Fruit fly (Drosophila melanogaster) whole organism, embryonic: ENCODE results near the gene NC2beta.

Experiments used
- B-H1 ChIP-seq: fragments of 200-800 bp; sonication (Bioruptor generic); IDR thresholded peaks from 3 replicates; pipeline ENCODE4 v1.3.6; 2022; ENCODE audit warnings: missing biosample characterization, missing genetic modification characterization
- CG10366 ChIP-seq: fragments of 200-800 bp; sonication (Bioruptor generic); IDR thresholded peaks from 2 replicates; pipeline ENCODE4 v1.3.6; 2022; ENCODE audit warnings: missing biosample characterization, missing genetic modification characterization
- CG1233 ChIP-seq: fragments of 200-800 bp; sonication (Bioruptor generic); optimal IDR thresholded peaks from 4 replicates; lab custom pipeline; 2018; ENCODE audit warnings: missing biosample characterization, mild to moderate bottlenecking, missing genetic modification characterization
- CG13624 ChIP-seq: fragments of 200-800 bp; sonication (Bioruptor generic); optimal IDR thresholded peaks from 2 replicates; lab custom pipeline; 2016; ENCODE audit warnings: missing biosample characterization, missing genetic modification characterization
- CG13894 ChIP-seq: fragments of 200-800 bp; sonication (Bioruptor generic); optimal IDR thresholded peaks from 3 replicates; lab custom pipeline; 2018; ENCODE audit warnings: missing biosample characterization, mild to moderate bottlenecking, missing genetic modification characterization, moderate library complexity
- CG1647 ChIP-seq: fragments of 200-800 bp; sonication (Bioruptor generic); optimal IDR thresholded peaks from 3 replicates; lab custom pipeline; 2016; ENCODE audit warnings: missing biosample characterization, missing genetic modification characterization
- CG17359 ChIP-seq: fragments of 200-800 bp; sonication (Bioruptor generic); optimal IDR thresholded peaks from 3 replicates; lab custom pipeline; 2018; ENCODE audit warnings: missing biosample characterization, mild to moderate bottlenecking, missing genetic modification characterization, moderate library complexity
- CG17385 ChIP-seq: fragments of 200-800 bp; sonication (Bioruptor generic); optimal IDR thresholded peaks from 3 replicates; lab custom pipeline; 2018; ENCODE audit warnings: missing biosample characterization, mild to moderate bottlenecking, missing genetic modification characterization
- CG1832 ChIP-seq: fragments of 200-800 bp; sonication (Bioruptor generic); optimal IDR thresholded peaks from 2 replicates; lab custom pipeline; 2017; ENCODE audit warnings: missing biosample characterization, mild to moderate bottlenecking, missing genetic modification characterization, inconsistent platforms
- CG2875 ChIP-seq: fragments of 200-800 bp; sonication (Bioruptor generic); optimal IDR thresholded peaks from 2 replicates; lab custom pipeline; 2017; ENCODE audit warnings: missing biosample characterization, mild to moderate bottlenecking, missing genetic modification characterization, missing genetic modification reagents
- CG31388 ChIP-seq: fragments of 200-800 bp; sonication (Bioruptor generic); optimal IDR thresholded peaks from 2 replicates; lab custom pipeline; 2016; ENCODE audit warnings: missing biosample characterization, missing genetic modification characterization
- CG33557 ChIP-seq: fragments of 200-800 bp; sonication (Bioruptor generic); optimal IDR thresholded peaks from 2 replicates; lab custom pipeline; 2019; ENCODE audit warnings: missing biosample characterization, mild to moderate bottlenecking, missing genetic modification characterization, moderate library complexity
- CG4617 ChIP-seq: fragments of 200-800 bp; sonication (Bioruptor generic); optimal IDR thresholded peaks from 3 replicates; lab custom pipeline; 2016; ENCODE audit warnings: missing biosample characterization, missing genetic modification characterization, borderline replicate concordance
- CG5180 ChIP-seq: fragments of 200-800 bp; sonication (Bioruptor generic); optimal IDR thresholded peaks from 3 replicates; lab custom pipeline; 2017; ENCODE audit warnings: missing biosample characterization, missing genetic modification characterization, mild to moderate bottlenecking, moderate library complexity, missing genetic modification reagents
- CG7271 ChIP-seq: fragments of 200-800 bp; sonication (Bioruptor generic); optimal IDR thresholded peaks from 2 replicates; lab custom pipeline; 2018; ENCODE audit warnings: missing biosample characterization, mild to moderate bottlenecking, missing genetic modification characterization, moderate library complexity
- Dad ChIP-seq: fragments of 200-800 bp; sonication (Bioruptor generic); optimal IDR thresholded peaks from 3 replicates; lab custom pipeline; 2016; ENCODE audit warnings: missing biosample characterization, missing genetic modification characterization
- Deaf1 ChIP-seq: fragments of 200-800 bp; optimal IDR thresholded peaks from 3 replicates; lab custom pipeline; 2019; ENCODE audit warnings: missing biosample characterization, mild to moderate bottlenecking, missing genetic modification characterization, moderate library complexity
- Ets65A ChIP-seq: fragments of 200-800 bp; sonication (Bioruptor generic); peaks from one replicate; lab custom pipeline; 2016; ENCODE audit warnings: missing biosample characterization, missing genetic modification characterization
- Hmr ChIP-seq: fragments of 200-800 bp; sonication (Bioruptor generic); optimal IDR thresholded peaks from 3 replicates; lab custom pipeline; 2017; ENCODE audit warnings: mild to moderate bottlenecking, missing biosample characterization, missing genetic modification reagents, missing genetic modification characterization
- Hr51 ChIP-seq, 2 experiments: fragments of 200-800 bp; sonication (Bioruptor generic); optimal IDR thresholded peaks; 2 replicates in 1 of 2; 3 replicates in 1 of 2; lab custom pipeline; 2016 to 2018; ENCODE audit warnings: missing biosample characterization in 2 of 2, missing genetic modification characterization in 2 of 2, mild to moderate bottlenecking in 1 of 2, moderate library complexity in 1 of 2
- Lhr ChIP-seq: fragments of 200-800 bp; sonication (Bioruptor generic); optimal IDR thresholded peaks from 3 replicates; lab custom pipeline; 2017; ENCODE audit warnings: mild to moderate bottlenecking, missing biosample characterization, missing genetic modification reagents, missing genetic modification characterization
- NC2α ChIP-seq: fragments of 200-800 bp; sonication (Bioruptor generic); optimal IDR thresholded peaks from 2 replicates; lab custom pipeline; 2016; ENCODE audit warnings: missing biosample characterization, missing genetic modification characterization
- Pdp1 ChIP-seq, 2 experiments: fragments of 200-800 bp; sonication (Bioruptor generic); optimal IDR thresholded peaks; 3 replicates each; lab custom pipeline; 2016; ENCODE audit warnings: missing biosample characterization in 2 of 2, missing genetic modification characterization in 2 of 2, mild to moderate bottlenecking in 1 of 2, moderate library complexity in 1 of 2
- ab ChIP-seq: fragments of 200-800 bp; sonication (Bioruptor generic); optimal IDR thresholded peaks from 2 replicates; lab custom pipeline; 2016; ENCODE audit warnings: missing biosample characterization, missing genetic modification characterization
- abd-A ChIP-seq: fragments of 200-800 bp; sonication (Bioruptor generic); optimal IDR thresholded peaks from 3 replicates; lab custom pipeline; 2019; ENCODE audit warnings: missing biosample characterization, mild to moderate bottlenecking, missing genetic modification characterization, moderate library complexity
- cad ChIP-seq: fragments of >200 bp; optimal IDR thresholded peaks from 2 replicates; lab custom pipeline; 2017; ENCODE audit warnings: missing biosample characterization, missing genetic modification characterization
- cg ChIP-seq: fragments of 200-800 bp; sonication (Bioruptor generic); optimal IDR thresholded peaks from 3 replicates; lab custom pipeline; 2019; ENCODE audit warnings: missing biosample characterization, mild to moderate bottlenecking, missing genetic modification characterization, moderate library complexity
- esg ChIP-seq: fragments of 200-800 bp; sonication (Bioruptor generic); conservative IDR thresholded peaks from 2 replicates; pipeline ENCODE4 v1.3.6; 2022; ENCODE audit warnings: missing biosample characterization, missing genetic modification characterization
- gfzf ChIP-seq: fragments of 200-800 bp; sonication (Bioruptor generic); optimal IDR thresholded peaks from 2 replicates; lab custom pipeline; 2016; ENCODE audit warnings: missing biosample characterization, mild to moderate bottlenecking, missing genetic modification characterization, moderate library complexity
- nerfin-2 ChIP-seq: fragments of 200-800 bp; sonication (Bioruptor generic); IDR thresholded peaks from 2 replicates; pipeline ENCODE4 v1.3.6; 2022; ENCODE audit warnings: missing biosample characterization, missing genetic modification characterization; ENCODE audit not compliant: partially characterized antibody
- pho ChIP-seq: fragments of 200-800 bp; sonication (Bioruptor generic); optimal IDR thresholded peaks from 2 replicates; lab custom pipeline; 2016; ENCODE audit warnings: missing biosample characterization, missing genetic modification characterization
- sens-2 ChIP-seq: fragments of 200-800 bp; sonication (Bioruptor generic); IDR thresholded peaks from 2 replicates; pipeline ENCODE4 v1.3.6; 2022; ENCODE audit warnings: missing biosample characterization, missing genetic modification characterization
- stwl ChIP-seq: fragments of 200-800 bp; sonication (Bioruptor generic); optimal IDR thresholded peaks from 3 replicates; lab custom pipeline; 2018; ENCODE audit warnings: missing biosample characterization, mild to moderate bottlenecking, missing genetic modification characterization, moderate library complexity
- wdn ChIP-seq: fragments of 200-800 bp; sonication (Bioruptor generic); IDR thresholded peaks from 2 replicates; pipeline ENCODE4 v1.3.6; 2022; ENCODE audit warnings: missing biosample characterization, missing genetic modification characterization
- zen ChIP-seq: fragments of 200-800 bp; sonication (Bioruptor generic); optimal IDR thresholded peaks from 3 replicates; lab custom pipeline; 2018; ENCODE audit warnings: missing biosample characterization, mild to moderate bottlenecking, missing genetic modification characterization, moderate library complexity
- zen2 ChIP-seq: fragments of 200-800 bp; sonication (Bioruptor generic); IDR thresholded peaks from 3 replicates; pipeline ENCODE4 v1.3.6; 2022; ENCODE audit warnings: missing biosample characterization, missing genetic modification characterization; ENCODE audit not compliant: partially characterized antibody

Gene NC2beta

DNA sequence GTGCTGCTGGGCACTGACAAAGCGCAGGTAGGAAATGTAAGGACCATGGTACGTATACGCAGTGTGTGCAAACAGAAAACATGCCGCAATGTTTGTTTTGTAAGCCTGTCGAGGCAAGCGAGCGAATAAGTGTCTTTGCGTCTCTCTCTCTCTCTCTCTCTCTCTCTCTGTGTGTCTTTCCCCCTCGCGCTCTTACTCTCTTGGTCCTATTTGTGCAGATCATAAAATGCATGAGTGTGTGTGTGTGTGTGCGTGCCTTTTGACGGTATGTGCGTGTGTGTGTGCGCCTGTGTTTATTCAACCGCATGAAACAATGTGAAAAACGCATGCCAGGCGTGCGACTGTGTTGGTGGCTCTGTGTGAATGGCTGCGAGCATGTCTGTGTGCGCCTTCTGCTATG is 5.9 kb downstream of the NC2beta start (continued):
- TF ChIP-seq Pdp1 (GFP tag; optimal IDR thresholded peaks at IDR 0.05; lab: Kevin White, UChicago) = no peak
- TF ChIP-seq CG7271 (tag; lab: Kevin White, UChicago) = no peak
- TF ChIP-seq Ets65A (GFP tag; lab: Kevin White, UChicago) = peak; percentile 22
- TF ChIP-seq Lhr = no peak
- TF ChIP-seq CG2875 (GFP tag; lab: Kevin White, UChicago) = no peak
- peak; percentile 47 for TF ChIP-seq cg
- TF ChIP-seq zen2 (GFP tag; lab: Robert Waterston, UW) = no peak
- no peak for TF ChIP-seq pho (GFP tag; lab: Kevin White, UChicago)
- TF ChIP-seq B-H1 (GFP tag; lab: Robert Waterston, UW) = no peak
- no peak for TF ChIP-seq CG10366 (GFP tag; lab: Robert Waterston, UW)
- no peak for TF ChIP-seq CG31388 (GFP tag; lab: Kevin White, UChicago)
- TF ChIP-seq nerfin-2 (GFP tag; lab: Robert Waterston, UW) = no peak
- no peak for TF ChIP-seq CG4617 (GFP tag; lab: Kevin White, UChicago)
- no peak for TF ChIP-seq stwl
- TF ChIP-seq esg (GFP tag; lab: Robert Waterston, UW) = no peak
- no peak for TF ChIP-seq CG33557
- peak; percentile 80 for TF ChIP-seq cad (GFP tag; lab: Kevin White, UChicago)
- no peak for TF ChIP-seq CG17359 (tag; lab: Kevin White, UChicago)
- no peak for TF ChIP-seq CG1233 (GFP tag; lab: Kevin White, UChicago)
- no peak for TF ChIP-seq gfzf (GFP tag; lab: Kevin White, UChicago)
- no peak for TF ChIP-seq ab (GFP tag; lab: Kevin White, UChicago)
- TF ChIP-seq sens-2 (GFP tag; lab: Robert Waterston, UW) = no peak
- TF ChIP-seq CG5180 = no peak
- TF ChIP-seq CG1832 = peak; percentile 10
- TF ChIP-seq zen (tag; lab: Kevin White, UChicago) = peak; percentile 78

DNA sequence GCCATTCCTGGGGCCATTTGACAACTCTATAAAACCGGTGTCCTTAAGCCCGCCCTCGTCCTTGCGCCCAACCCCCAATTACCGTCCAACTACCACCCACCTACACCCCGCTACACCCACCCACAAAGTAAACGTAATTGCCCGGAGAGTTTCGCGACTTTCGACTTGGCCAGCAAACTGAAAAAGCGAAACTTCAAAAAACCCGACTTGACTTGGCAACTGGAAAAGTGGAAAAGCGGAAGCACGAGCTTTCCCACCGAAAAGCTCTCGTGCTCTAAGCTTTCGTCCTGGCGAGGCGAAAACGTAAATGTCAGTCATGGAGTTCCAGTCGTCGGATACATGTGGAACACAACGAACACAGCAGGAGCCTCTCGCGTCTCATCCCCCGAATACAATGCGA is 8.4 kb downstream of the NC2beta start, which contains the start of gene GABA-B-R1:
Gene GABA-B-R1 (plus strand): TSS at position 301 of the 400 bp plus-strand sequence.
- TF ChIP-seq CG13894 (peak; percentile 3), Hmr (peak; percentile 12), CG13624 (no peak), abd-A (tag; lab: Kevin White, UChicago) (peak; percentile 66), Dad (GFP tag; lab: Kevin White, UChicago) (no peak), CG17385 (GFP tag; lab: Kevin White, UChicago) (no peak), Hr51 (GFP tag; optimal IDR thresholded peaks at IDR 0.05; lab: Kevin White, UChicago) (peak in 1 of 2 experiments; percentile 58), Deaf1 (tag; lab: Kevin White, UChicago) (peak; percentile 65)

DNA sequence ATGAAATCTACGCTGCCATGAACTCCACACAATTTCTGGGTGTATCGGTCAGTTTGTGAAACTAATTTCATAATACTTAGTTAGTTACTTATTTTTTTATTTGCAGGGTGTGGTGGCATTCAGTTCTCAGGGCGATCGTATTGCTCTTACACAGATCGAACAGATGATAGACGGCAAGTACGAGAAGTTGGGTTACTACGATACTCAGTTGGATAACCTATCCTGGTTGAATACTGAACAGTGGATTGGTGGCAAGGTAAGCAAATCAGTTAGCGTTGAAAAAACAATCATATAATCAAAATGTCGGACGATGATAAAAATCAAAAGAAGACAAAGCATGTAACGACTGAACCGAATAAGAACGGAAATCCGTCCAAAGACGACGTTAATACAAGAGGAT is 19.0 kb downstream of the NC2beta start, which contains the start of gene CG33310:
Gene CG33310 (plus strand): TSS at position 301 of the 400 bp plus-strand sequence.
- TF ChIP-seq CG1647 (GFP tag; lab: Kevin White, UChicago) (no peak), NC2α (no peak), wdn (GFP tag; lab: Robert Waterston, UW) (no peak)
- TF ChIP-seq, all 482 proteins: peak for 0
